Worm (Caenorhabditis elegans) whole organism, young adult: ENCODE measurements around the gene col-162.

Experiments used
- ama-1 ChIP-seq, 3 experiments: fragments of 150-350 bp in 1 of 3; sonication (generic microtip) in 2 of 3; optimal IDR thresholded peaks; 2 replicates each; lab custom pipeline; 2014 to 2018; ENCODE audit warnings: missing biosample characterization in 2 of 3, missing genetic modification characterization in 2 of 3, missing genetic modification reagents in 2 of 3
- him-1 ChIP-seq: sonication (generic microtip); optimal IDR thresholded peaks from 2 replicates; lab custom pipeline; 2016; ENCODE audit warnings: missing genotype, missing genetic modification reagents, missing genetic modification characterization, missing compliant biosample characterization
- nhr-90 ChIP-seq: sonication (generic microtip); optimal IDR thresholded peaks from 2 replicates; lab custom pipeline; 2016; ENCODE audit warnings: missing genotype, mild to moderate bottlenecking, missing genetic modification characterization, missing compliant biosample characterization
- unc-62 ChIP-seq: fragments of 150-350 bp; optimal IDR thresholded peaks from 2 replicates; lab custom pipeline; 2014; ENCODE audit warnings: missing biosample characterization, missing genetic modification reagents, missing genetic modification characterization

ce11 chrV:13393333-13393803, 48.4 kb upstream of the col-162 start:
- TF ChIP-seq nhr-90 (no peak), unc-62 (GFP tag; lab: Kevin White, UChicago) (no peak), him-1 (tag; lab: Kevin White, UChicago) (no peak), ama-1 (optimal IDR thresholded peaks at IDR 0.05; lab: Kevin White, UChicago) (no peak), ama-1 (GFP tag; optimal IDR thresholded peaks at IDR 0.05; lab: Kevin White, UChicago) (no peak)
